Worm (Caenorhabditis elegans): ENCODE results near the gene exc-5.
"Not testable (repeated sequence)": the region's sequence is repeated elsewhere in the genome, so short reads cannot be mapped to it uniquely, and the experiment has no call there.

Gene exc-5

DNA sequence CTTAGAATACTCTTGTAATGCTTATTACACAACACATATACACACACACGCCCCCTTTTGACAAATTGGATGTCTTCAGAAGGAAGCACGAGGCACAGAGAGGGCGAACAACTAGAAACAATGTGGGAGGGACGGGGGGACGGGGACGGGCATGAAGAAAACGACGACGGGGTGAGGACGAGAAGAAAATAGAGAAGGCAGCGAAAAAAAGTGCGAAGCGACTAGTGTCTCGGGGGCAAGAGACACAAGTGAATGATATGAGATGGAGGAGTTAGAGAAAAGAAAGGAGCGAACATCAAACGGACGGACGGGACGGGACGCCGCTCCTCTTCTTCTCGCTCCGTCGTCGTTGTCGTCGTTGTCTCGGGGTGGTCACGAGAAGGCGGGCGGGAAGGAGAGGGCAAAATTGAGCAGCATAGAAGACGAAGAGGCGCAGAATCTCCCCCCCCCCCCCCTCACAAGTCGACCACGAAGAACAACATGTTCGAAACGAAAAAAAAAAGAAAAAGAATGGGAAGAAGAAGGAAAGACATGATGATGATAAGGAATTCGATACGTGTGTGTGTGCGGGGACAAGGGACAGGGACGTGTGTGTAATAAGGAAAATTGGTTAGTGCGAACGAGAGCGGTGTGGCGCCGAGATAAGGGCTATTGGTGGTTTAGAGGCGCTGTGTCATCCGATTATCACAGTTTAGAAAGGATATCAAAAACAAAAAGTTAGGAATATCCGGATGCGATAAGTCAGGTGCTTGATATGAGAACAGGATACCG is 18.4 kb downstream of the exc-5 start:
- TF ChIP-seq elt-2 (tag; optimal IDR thresholded peaks at IDR 0.05): no peak
- TF ChIP-seq elt-4 (tag; optimal IDR thresholded peaks at IDR 0.05): no peak
- no peak for TF ChIP-seq C38D4.7 (GFP tag; optimal IDR thresholded peaks at IDR 0.05)
- peak; percentile 13 for TF ChIP-seq ceh-19 (GFP tag; optimal IDR thresholded peaks at IDR 0.05)
- no peak for TF ChIP-seq F13H6.1 (tag; optimal IDR thresholded peaks at IDR 0.05)
- no peak for TF ChIP-seq zip-5 (tag; optimal IDR thresholded peaks at IDR 0.05)
- TF ChIP-seq gmeb-2 (tag; optimal IDR thresholded peaks at IDR 0.05): no peak
- no peak for TF ChIP-seq ceh-31 (tag; optimal IDR thresholded peaks at IDR 0.05)
- TF ChIP-seq ets-4 (tag; optimal IDR thresholded peaks at IDR 0.05): no peak
- TF ChIP-seq eyg-1 (tag; optimal IDR thresholded peaks at IDR 0.05): no peak
- peak; percentile 30 for TF ChIP-seq ceh-18 (tag; optimal IDR thresholded peaks at IDR 0.05)

DNA sequence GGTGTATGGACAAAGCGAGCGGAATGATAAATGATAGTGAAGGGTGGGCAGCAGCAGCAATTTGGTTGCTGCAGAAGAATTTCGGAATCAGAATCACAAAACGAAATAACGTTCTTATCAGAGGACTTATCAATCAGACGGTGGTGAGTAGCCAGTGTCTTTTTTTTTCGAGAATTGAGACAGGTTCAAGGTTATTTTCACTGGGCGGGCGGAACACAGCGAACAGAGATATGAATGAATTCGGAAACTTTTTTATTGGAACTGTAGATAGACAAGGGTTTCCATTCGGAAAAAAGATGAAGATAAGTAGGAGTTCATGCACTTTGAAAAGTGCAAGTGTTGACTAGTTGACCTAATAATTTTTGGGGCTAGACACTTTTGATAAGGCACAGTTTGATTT is 20.2 kb downstream of the exc-5 start:
- no peak for TF ChIP-seq lin-11 (tag; optimal IDR thresholded peaks at IDR 0.05)

- no peak for TF ChIP-seq unc-86 (tag; optimal IDR thresholded peaks at IDR 0.05)
Observed at ce11 chrIV:8792808-8793207, 20.7 kb downstream of the exc-5 start, which contains the start of gene C33D9.3. TSS of gene C33D9.3 (minus strand) at chrIV:8792908.

DNA sequence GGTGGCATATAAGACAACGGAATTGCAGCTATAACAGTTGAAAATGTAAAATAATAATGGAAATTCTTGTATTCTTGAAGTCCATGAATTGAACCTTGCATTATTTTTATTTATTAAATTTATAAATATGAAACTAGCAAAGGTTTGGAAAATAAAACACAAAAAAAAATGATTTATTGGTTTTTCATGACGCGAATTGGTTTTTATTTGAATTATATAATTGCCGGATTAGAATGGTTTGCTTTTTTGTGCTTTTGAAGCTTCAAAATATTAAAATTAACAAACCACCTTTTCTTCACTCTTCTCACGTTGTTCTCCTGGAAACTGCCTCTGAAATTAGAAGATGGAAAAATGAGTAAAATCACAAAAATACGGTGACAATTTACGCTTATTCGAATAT is 23.3 kb downstream of the exc-5 start, which contains the start of gene sru-35:
TSS of gene sru-35 (minus strand) at position 101 of the 400 bp plus-strand sequence.
- TF ChIP-seq T23F11.4 (GFP tag; optimal IDR thresholded peaks at IDR 0.05): no peak
- no peak for TF ChIP-seq dve-1 (tag; optimal IDR thresholded peaks at IDR 0.05)

DNA sequence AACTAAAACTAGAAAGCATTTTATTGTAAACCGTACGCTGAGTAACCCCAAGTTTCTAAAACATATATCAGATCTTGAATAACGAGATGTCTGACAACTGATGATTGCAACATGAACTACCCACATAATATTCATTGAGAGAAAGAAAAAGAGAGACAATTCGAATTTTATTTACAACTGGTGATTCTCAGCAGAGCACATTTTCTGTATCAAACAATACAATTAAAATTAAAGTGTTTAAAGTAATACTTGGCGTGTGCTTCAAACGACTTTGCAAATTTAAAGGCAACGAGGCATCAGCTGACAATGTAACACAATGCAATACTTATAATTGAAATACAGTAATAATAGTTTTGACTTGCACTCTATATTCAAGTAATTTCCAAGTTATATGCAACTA is 25.4 kb downstream of the exc-5 start, which contains the start of gene C33D9.10:
TSS of gene C33D9.10 (minus strand) at position 101 of the 400 bp plus-strand sequence.
- TF ChIP-seq lin-11, ets-4, elt-4 (tag; optimal IDR thresholded peaks at IDR 0.05): not testable (repeated sequence)

DNA sequence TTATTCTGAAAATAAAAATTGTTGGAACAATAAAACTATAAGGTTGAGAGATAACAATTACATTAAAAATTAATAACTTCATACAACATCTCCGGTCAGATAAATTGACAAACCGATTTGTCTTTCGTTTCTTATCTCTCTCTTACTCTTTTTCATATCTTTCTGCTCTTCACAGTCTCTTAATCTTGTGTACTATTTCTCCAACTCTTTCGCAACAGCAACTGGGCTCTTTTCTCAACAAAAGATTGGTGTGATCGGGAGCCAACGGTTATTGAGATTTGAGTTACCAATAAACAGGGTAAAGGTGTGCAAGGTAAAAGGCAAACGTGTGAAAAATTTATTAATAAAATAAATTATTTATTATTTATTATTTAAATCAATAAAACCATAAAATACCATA is 26.8 kb downstream of the exc-5 start, which contains the start of gene C33D9.8:
TSS of gene C33D9.8 (minus strand) at position 99 of the 400 bp plus-strand sequence.
- TF ChIP-seq T23F11.4 (GFP tag; optimal IDR thresholded peaks at IDR 0.05): no peak
- no peak for TF ChIP-seq tbx-2 (tag; optimal IDR thresholded peaks at IDR 0.05)
- TF ChIP-seq unc-55 (GFP tag; optimal IDR thresholded peaks at IDR 0.05): peak; percentile 6

- TF ChIP-seq ceh-48 (tag; optimal IDR thresholded peaks at IDR 0.05) (peak; percentile 33), ama-1 (optimal IDR thresholded peaks at IDR 0.05) (no peak), rnt-1 (tag; optimal IDR thresholded peaks at IDR 0.05) (no peak), K09A11.1 (tag; optimal IDR thresholded peaks at IDR 0.05; ENCODE audit: insufficient read depth) (no peak), ceh-2 (tag; optimal IDR thresholded peaks at IDR 0.05) (no peak), mec-3 (tag; optimal IDR thresholded peaks at IDR 0.05; ENCODE audit: borderline replicate concordance) (no peak), hlh-30 (tag; optimal IDR thresholded peaks at IDR 0.05; ENCODE audit: insufficient read depth) (no peak)
Observed at ce11 chrIV:8784855-8785327, 28.6 kb downstream of the exc-5 start, which contains the start of gene C33D9.13. TSS of gene C33D9.13 (minus strand) at chrIV:8785277.

DNA sequence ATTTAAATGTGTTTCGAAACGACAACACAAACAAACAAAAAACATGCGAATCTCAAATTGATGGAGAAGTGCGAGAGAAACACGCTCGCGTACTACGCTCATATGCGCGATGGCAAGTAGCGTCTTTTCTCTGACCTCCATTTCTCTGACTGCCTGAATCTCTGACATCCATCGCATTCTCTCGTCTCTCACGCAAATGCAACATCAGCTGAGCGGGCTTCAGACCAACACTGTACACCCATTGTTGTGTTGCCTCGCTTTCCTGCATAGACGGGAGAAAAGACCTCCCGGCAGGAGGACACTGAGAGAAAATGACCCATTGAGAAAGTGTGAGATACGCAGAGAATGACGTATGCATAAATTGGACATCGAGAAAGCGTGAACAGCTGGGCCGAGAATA is 31.3 kb downstream of the exc-5 start:
- TF ChIP-seq ceh-48 (tag; optimal IDR thresholded peaks at IDR 0.05) (no peak), ceh-19 (GFP tag; optimal IDR thresholded peaks at IDR 0.05) (no peak), K02D7.2 (tag; optimal IDR thresholded peaks at IDR 0.05) (no peak), odd-2 (tag; optimal IDR thresholded peaks at IDR 0.05) (no peak), madf-2 (tag; optimal IDR thresholded peaks at IDR 0.05) (peak; percentile 0), unc-86 (tag; optimal IDR thresholded peaks at IDR 0.05) (peak; percentile 17), tbx-2 (tag; optimal IDR thresholded peaks at IDR 0.05) (peak; percentile 90), nhr-232 (tag; optimal IDR thresholded peaks at IDR 0.05) (no peak), pag-3 (tag; optimal IDR thresholded peaks at IDR 0.05; ENCODE audit: borderline replicate concordance) (no peak), ref-2 (tag; optimal IDR thresholded peaks at IDR 0.05) (peak; percentile 97), unc-3 (GFP tag; conservative IDR thresholded peaks at IDR 0.05) (no peak), unc-3 (tag; optimal IDR thresholded peaks at IDR 0.05) (peak; percentile 41), T23F11.4 (GFP tag; optimal IDR thresholded peaks at IDR 0.05) (peak; percentile 2), sox-4 (tag; optimal IDR thresholded peaks at IDR 0.05) (no peak), unc-42 (tag; optimal IDR thresholded peaks at IDR 0.05) (peak; percentile 59), ztf-16 (tag; optimal IDR thresholded peaks at IDR 0.05) (peak; percentile 19), pros-1 (tag; optimal IDR thresholded peaks at IDR 0.05) (peak; percentile 81), elt-4 (tag; optimal IDR thresholded peaks at IDR 0.05) (no peak)

Measured in whole organism, late embryonic.